Fruit fly (Drosophila melanogaster) whole organism, wandering third instar larva: Measurements from ENCODE around the gene CaMKI.

ENCODE experiments used
- Abd-B ChIP-seq: fragments of >200 bp; optimal IDR thresholded peaks from 2 replicates; lab custom pipeline; 2017; ENCODE audit warnings: missing biosample characterization, missing genetic modification characterization
- CG32264 ChIP-seq: fragments of 200-800 bp; sonication (Bioruptor generic); optimal IDR thresholded peaks from 2 replicates; lab custom pipeline; 2016; ENCODE audit warnings: missing biosample characterization, missing genetic modification characterization
- CG9705 ChIP-seq: fragments of 200-800 bp; sonication (Bioruptor generic); optimal IDR thresholded peaks from 2 replicates; lab custom pipeline; 2018; ENCODE audit warnings: missing biosample characterization, mild to moderate bottlenecking, missing genetic modification characterization
- CrebA ChIP-seq: fragments of 200-800 bp; sonication (Bioruptor generic); optimal IDR thresholded peaks from 2 replicates; lab custom pipeline; 2016; ENCODE audit warnings: missing biosample characterization, mild to moderate bottlenecking, missing genetic modification characterization, borderline replicate concordance
- Dfd ChIP-seq: fragments of >200 bp; optimal IDR thresholded peaks from 2 replicates; lab custom pipeline; 2017; ENCODE audit warnings: missing biosample characterization, missing genetic modification characterization
- Dif ChIP-seq: fragments of 200-275, 200-300 bp; sonication (Bioruptor generic); optimal IDR thresholded peaks from 2 replicates; lab custom pipeline; 2018; ENCODE audit warnings: missing biosample characterization, missing genetic modification characterization; ENCODE audit not compliant: partially characterized antibody
- GATAd ChIP-seq: sonication (Bioruptor generic); optimal IDR thresholded peaks from 2 replicates; lab custom pipeline; 2016; ENCODE audit warnings: missing biosample characterization, missing genetic modification characterization
- HLH106 ChIP-seq: fragments of 200-800 bp; optimal IDR thresholded peaks from 3 replicates; lab custom pipeline; 2019; ENCODE audit warnings: missing biosample characterization, mild to moderate bottlenecking, missing genetic modification characterization, moderate library complexity
- Hnf4 ChIP-seq: fragments of 200-800 bp; sonication (Bioruptor generic); optimal IDR thresholded peaks from 2 replicates; lab custom pipeline; 2016; ENCODE audit warnings: missing biosample characterization, mild to moderate bottlenecking, missing genetic modification characterization
- Hr78 ChIP-seq: fragments of >200 bp; optimal IDR thresholded peaks from 2 replicates; lab custom pipeline; 2017; ENCODE audit warnings: missing biosample characterization, missing genetic modification characterization
- Hr83 ChIP-seq: fragments of 200-300 bp; sonication (Bioruptor generic); optimal IDR thresholded peaks from 2 replicates; lab custom pipeline; 2016; ENCODE audit warnings: missing biosample characterization, mild to moderate bottlenecking, missing genetic modification characterization, moderate library complexity; ENCODE audit not compliant: poor library complexity, severe bottlenecking
- Jra ChIP-seq: sonication (Bioruptor generic); optimal IDR thresholded peaks from 2 replicates; lab custom pipeline; 2016; ENCODE audit warnings: missing biosample characterization, missing genetic modification characterization
- Myc ChIP-seq: fragments of >200 bp; optimal IDR thresholded peaks from 2 replicates; lab custom pipeline; 2017
- N ChIP-seq: fragments of >200 bp; optimal IDR thresholded peaks from 2 replicates; lab custom pipeline; 2018; ENCODE audit warnings: missing biosample characterization, missing external identifiers, missing genetic modification characterization
- OdsH ChIP-seq: fragments of 200-800 bp; sonication (Bioruptor generic); optimal IDR thresholded peaks from 2 replicates; lab custom pipeline; 2016; ENCODE audit warnings: missing biosample characterization, mild to moderate bottlenecking, missing genetic modification characterization
- Rel ChIP-seq, 2 experiments: fragments of 200-800 bp; sonication (Bioruptor generic) in 1 of 2; optimal IDR thresholded peaks; 2 replicates in 1 of 2; 3 replicates in 1 of 2; lab custom pipeline; 2016 to 2019; ENCODE audit warnings: mild to moderate bottlenecking in 2 of 2, missing biosample characterization in 2 of 2, missing genetic modification characterization in 2 of 2, moderate library complexity in 1 of 2
- Sp1 ChIP-seq: fragments of 200-800 bp; sonication (Bioruptor generic); optimal IDR thresholded peaks from 3 replicates; lab custom pipeline; 2019; ENCODE audit warnings: missing biosample characterization, mild to moderate bottlenecking, missing genetic modification characterization, moderate library complexity
- Vsx2 ChIP-seq: fragments of 200-300, 225-300 bp; sonication (Bioruptor generic); optimal IDR thresholded peaks from 2 replicates; lab custom pipeline; 2018; ENCODE audit warnings: missing biosample characterization, missing genetic modification characterization; ENCODE audit not compliant: partially characterized antibody
- br ChIP-seq: fragments of 200-800 bp; sonication (Bioruptor generic); optimal IDR thresholded peaks from 2 replicates; lab custom pipeline; 2016; ENCODE audit warnings: missing biosample characterization, missing genetic modification characterization
- brk ChIP-seq: fragments of 200-800 bp; sonication (Bioruptor generic); optimal IDR thresholded peaks from 2 replicates; lab custom pipeline; 2016; ENCODE audit warnings: missing biosample characterization, mild to moderate bottlenecking, missing genetic modification characterization
- dl ChIP-seq, 2 experiments: fragments of 175-275, 200-275 bp in 1 of 2; fragments of 200-275 bp in 1 of 2; sonication (Bioruptor generic); optimal IDR thresholded peaks; lab custom pipeline; 2018; ENCODE audit warnings: mild to moderate bottlenecking in 2 of 2, missing biosample characterization in 2 of 2, missing genetic modification characterization in 2 of 2, moderate library complexity in 2 of 2; ENCODE audit not compliant: partially characterized antibody in 2 of 2, insufficient read depth in 1 of 2
- dmrt93B ChIP-seq: fragments of 200-800 bp; sonication (Bioruptor generic); optimal IDR thresholded peaks from 2 replicates; lab custom pipeline; 2018; ENCODE audit warnings: missing biosample characterization, mild to moderate bottlenecking, missing genetic modification characterization
- dsf ChIP-seq: sonication (Bioruptor generic); optimal IDR thresholded peaks from 2 replicates; lab custom pipeline; 2016; ENCODE audit warnings: missing biosample characterization, missing genetic modification characterization, borderline replicate concordance
- ey ChIP-seq: fragments of 200-800 bp; sonication (Bioruptor generic); optimal IDR thresholded peaks from 2 replicates; lab custom pipeline; 2016; ENCODE audit warnings: missing biosample characterization, missing genetic modification characterization
- foxo ChIP-seq, 2 experiments: fragments of 200-800 bp; sonication (Bioruptor generic); optimal IDR thresholded peaks; 2 replicates in 1 of 2; 3 replicates in 1 of 2; lab custom pipeline; 2016 to 2017; ENCODE audit warnings: missing biosample characterization in 2 of 2, missing genetic modification characterization in 2 of 2
- fru ChIP-seq: fragments of 200-800 bp; sonication (Bioruptor generic); optimal IDR thresholded peaks from 3 replicates; lab custom pipeline; 2016; ENCODE audit warnings: missing biosample characterization, mild to moderate bottlenecking, missing genetic modification characterization
- h ChIP-seq: fragments of 200-800 bp; sonication (Bioruptor generic); optimal IDR thresholded peaks from 3 replicates; lab custom pipeline; 2016; ENCODE audit warnings: missing biosample characterization, mild to moderate bottlenecking, missing genetic modification characterization
- lola ChIP-seq: fragments of >200 bp; optimal IDR thresholded peaks from 2 replicates; lab custom pipeline; 2017; ENCODE audit warnings: missing biosample characterization, missing genetic modification characterization
- pan ChIP-seq: fragments of >200 bp; optimal IDR thresholded peaks from 2 replicates; lab custom pipeline; 2017
- psq ChIP-seq: fragments of 200-800 bp; sonication (Bioruptor generic); optimal IDR thresholded peaks from 3 replicates; lab custom pipeline; 2017; ENCODE audit warnings: missing biosample characterization, mild to moderate bottlenecking, missing genetic modification characterization, moderate library complexity
- rgr ChIP-seq: fragments of 200-800 bp; sonication (Bioruptor generic); optimal IDR thresholded peaks from 3 replicates; lab custom pipeline; 2016; ENCODE audit warnings: missing biosample characterization, mild to moderate bottlenecking, missing genetic modification characterization
- tai ChIP-seq: sonication (Bioruptor generic); optimal IDR thresholded peaks from 2 replicates; lab custom pipeline; 2016; ENCODE audit warnings: missing biosample characterization, missing genetic modification characterization
- usp ChIP-seq: fragments of >200 bp; optimal IDR thresholded peaks from 2 replicates; lab custom pipeline; 2017; ENCODE audit warnings: missing biosample characterization, missing genetic modification characterization
- woc ChIP-seq: sonication (Bioruptor generic); optimal IDR thresholded peaks from 2 replicates; lab custom pipeline; 2016; ENCODE audit warnings: missing biosample characterization, mild to moderate bottlenecking, missing genetic modification characterization

The CaMKI gene

DNA sequence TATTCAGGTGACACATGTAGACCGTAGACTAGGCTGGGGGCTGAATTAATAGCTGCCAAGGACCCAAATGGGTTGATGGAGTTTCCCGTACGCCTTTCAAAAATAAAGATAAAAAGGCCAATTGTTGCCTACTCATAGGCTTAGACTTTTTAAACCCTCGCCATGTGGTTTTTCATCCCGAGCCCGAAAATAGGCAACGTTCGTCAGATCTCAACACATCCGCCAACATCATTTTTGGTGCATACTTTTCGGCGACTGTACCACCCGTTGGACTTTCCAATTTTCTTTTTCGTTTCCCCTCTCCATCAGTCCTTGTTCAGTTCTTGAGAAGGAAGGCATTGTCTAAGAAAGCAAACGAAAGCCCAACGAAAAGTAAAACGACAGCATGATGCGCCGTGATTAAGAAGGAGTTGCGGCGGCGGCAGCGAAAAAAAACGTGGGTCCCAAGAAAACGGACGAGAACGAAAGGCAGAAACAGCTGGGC is 29.8 kb upstream of the CaMKI start:
- TF ChIP-seq Myc (lab: Kevin White, UChicago), result peak; percentile 73
- peak; percentile 67 for TF ChIP-seq N

DNA sequence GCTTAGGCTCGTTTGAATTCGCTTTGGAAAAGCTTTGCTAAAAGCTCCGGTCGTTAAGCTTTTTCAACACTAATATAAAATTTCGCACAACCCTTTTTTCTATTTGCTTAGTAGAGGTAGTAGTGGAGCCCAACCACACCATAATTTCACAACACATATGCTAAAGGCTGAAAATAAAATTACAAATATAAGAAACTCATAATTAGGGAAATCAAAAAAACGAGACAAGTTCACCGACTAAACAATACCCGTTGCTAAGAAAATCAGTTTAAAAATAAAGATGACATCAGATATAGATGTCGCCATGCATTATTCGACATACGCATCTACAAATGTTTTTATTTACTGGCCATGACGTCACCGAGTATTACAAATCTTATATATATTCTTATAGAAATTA is 29.0 kb upstream of the CaMKI start:
- TF ChIP-seq fru (GFP tag; lab: Kevin White, UChicago) (peak; percentile 17), pan (no peak), tai (GFP tag; lab: Kevin White, UChicago) (peak; percentile 17)
- TF ChIP-seq, all 38 proteins: peak for 2

DNA sequence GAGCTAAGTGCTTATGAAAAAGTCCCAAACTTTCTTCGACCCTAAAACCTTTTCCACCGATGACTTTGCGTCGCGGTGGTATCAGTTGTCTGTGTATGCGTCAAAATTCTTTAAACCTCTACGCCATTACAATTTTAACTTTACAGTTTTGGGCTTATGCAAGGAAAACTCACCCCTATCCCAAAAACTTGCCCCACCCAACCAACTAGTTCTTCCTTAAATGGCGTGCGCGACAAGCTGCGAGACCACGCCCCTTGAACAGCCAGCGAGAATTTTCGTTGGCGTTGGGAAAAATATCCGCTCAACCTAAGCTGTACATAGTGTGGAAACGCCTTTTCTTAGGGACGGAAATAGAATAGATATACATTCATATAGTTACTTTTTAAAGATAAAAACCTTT is 26.6 kb upstream of the CaMKI start:
- TF ChIP-seq Hnf4 (GFP tag; lab: Kevin White, UChicago) (no peak), psq (GFP tag; lab: Kevin White, UChicago) (no peak), h (GFP tag; lab: Kevin White, UChicago) (no peak), Hr83 (GFP tag; lab: Kevin White, UChicago) (no peak), Sp1 (GFP tag; lab: Kevin White, UChicago) (no peak)

- TF ChIP-seq Dfd (GFP tag; lab: Kevin White, UChicago) (peak; percentile 52), GATAd (GFP tag; lab: Kevin White, UChicago) (no peak)
Measured at dm6 chr4:421025-421424, 24.3 kb upstream of the CaMKI start.

dm6 chr4:421772-422171 is 23.5 kb upstream of the CaMKI start:
- no peak for TF ChIP-seq br (GFP tag; lab: Kevin White, UChicago)
- TF ChIP-seq OdsH (GFP tag; lab: Kevin White, UChicago), result no peak
- TF ChIP-seq Vsx2 (GFP tag; lab: Kevin White, UChicago), result no peak
- TF ChIP-seq CrebA (GFP tag; lab: Kevin White, UChicago), result no peak
- TF ChIP-seq Dif (GFP tag; lab: Kevin White, UChicago), result no peak
- TF ChIP-seq Sp1 (GFP tag; lab: Kevin White, UChicago), result no peak

- TF ChIP-seq woc (GFP tag; lab: Kevin White, UChicago) (no peak), usp (GFP tag; lab: Kevin White, UChicago) (no peak), rgr (GFP tag; lab: Kevin White, UChicago) (no peak), ey (GFP tag; lab: Kevin White, UChicago) (no peak), GATAd (GFP tag; lab: Kevin White, UChicago) (no peak), Myc (lab: Kevin White, UChicago) (no peak)
- TF ChIP-seq, all 38 proteins: peak for 0
Measured at dm6 chr4:423338-423737, 22.0 kb upstream of the CaMKI start.

DNA sequence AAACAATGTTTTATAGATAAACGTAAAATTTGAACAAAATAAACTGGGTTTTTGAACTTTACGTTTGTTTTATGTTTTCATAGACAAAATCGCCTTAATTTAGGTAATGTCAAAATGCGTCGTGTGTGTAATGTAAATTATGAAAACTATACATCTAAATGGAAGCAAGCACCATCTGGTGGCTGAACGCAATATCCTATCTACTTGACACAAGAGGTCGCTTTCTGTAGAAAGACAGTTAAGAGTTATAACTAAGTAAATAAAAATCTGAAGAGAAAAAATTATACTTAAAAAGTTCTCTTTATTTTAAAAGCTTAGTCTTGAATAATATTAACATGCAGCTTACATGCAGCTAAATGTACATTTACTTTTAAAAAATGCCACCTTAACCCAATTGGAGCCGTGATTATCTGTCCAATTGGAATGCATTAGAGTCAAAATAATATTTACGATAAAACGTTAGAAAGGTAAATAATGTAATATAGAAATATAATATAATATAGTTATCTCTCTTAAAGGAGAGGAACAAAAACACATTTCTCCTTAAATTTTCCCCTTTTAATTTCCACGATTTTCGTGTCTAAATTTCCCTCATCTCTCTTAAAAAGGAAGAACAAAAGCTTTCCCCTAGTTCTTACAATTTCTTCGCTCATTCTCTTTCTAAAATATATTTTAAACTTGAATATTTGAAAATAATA is 20.5 kb upstream of the CaMKI start:
- TF ChIP-seq tai (GFP tag; lab: Kevin White, UChicago) (peak; percentile 80), CG32264 (peak; percentile 13), brk (GFP tag; lab: Kevin White, UChicago) (peak; percentile 58), Abd-B (GFP tag; lab: Kevin White, UChicago) (no peak), Myc (lab: Kevin White, UChicago) (no peak), usp (GFP tag; lab: Kevin White, UChicago) (no peak), Dfd (GFP tag; lab: Kevin White, UChicago) (no peak), dl (GFP tag; optimal IDR thresholded peaks at IDR 0.05; lab: Kevin White, UChicago; ENCODE audit: insufficient read depth in 1 of 2, partially characterized antibody in 2 of 2) (no peak), psq (GFP tag; lab: Kevin White, UChicago) (peak; percentile 60), pan (no peak), dsf (GFP tag; lab: Kevin White, UChicago) (peak; percentile 14), h (GFP tag; lab: Kevin White, UChicago) (peak; percentile 72), ey (GFP tag; lab: Kevin White, UChicago) (peak; percentile 61), br (GFP tag; lab: Kevin White, UChicago) (no peak), N (no peak), Hr78 (GFP tag; lab: Kevin White, UChicago) (no peak), OdsH (GFP tag; lab: Kevin White, UChicago) (peak; percentile 73), fru (GFP tag; lab: Kevin White, UChicago) (peak; percentile 86), Hnf4 (GFP tag; lab: Kevin White, UChicago) (peak; percentile 76), rgr (GFP tag; lab: Kevin White, UChicago) (peak; percentile 80), Rel (GFP tag; optimal IDR thresholded peaks at IDR 0.05; lab: Kevin White, UChicago) (no peak), Rel (tag; optimal IDR thresholded peaks at IDR 0.05; lab: Kevin White, UChicago) (no peak), GATAd (GFP tag; lab: Kevin White, UChicago) (peak; percentile 49), Jra (GFP tag; lab: Kevin White, UChicago) (peak; percentile 55), lola (GFP tag; lab: Kevin White, UChicago) (no peak), CG9705 (GFP tag; lab: Kevin White, UChicago) (peak; percentile 54), dmrt93B (GFP tag; lab: Kevin White, UChicago) (peak; percentile 54), HLH106 (tag; lab: Kevin White, UChicago) (peak; percentile 70), foxo (GFP tag; optimal IDR thresholded peaks at IDR 0.05; lab: Kevin White, UChicago) (peak in 1 of 2 experiments; percentile 81)
